Worm (Caenorhabditis elegans): ENCODE measurements around the gene C05A2.4.

ce11 chrV:10720303-10720847 is 25.1 kb downstream of the C05A2.4 start:
- TF ChIP-seq W03F9.2 (tag; optimal IDR thresholded peaks at IDR 0.05) (no peak), him-1 (tag; optimal IDR thresholded peaks at IDR 0.05) (no peak), dao-5 (tag; optimal IDR thresholded peaks at IDR 0.05) (no peak)

Measured in whole organism, L4/young adult.